Worm (Caenorhabditis elegans): ENCODE measurements around the gene cox-5A.

- TF ChIP-seq ets-4 (tag; optimal IDR thresholded peaks at IDR 0.05) (no peak), ceh-9 (tag; optimal IDR thresholded peaks at IDR 0.05) (no peak), unc-55 (GFP tag; optimal IDR thresholded peaks at IDR 0.05) (no peak), dmd-4 (tag; optimal IDR thresholded peaks at IDR 0.05; ENCODE audit: borderline replicate concordance) (no peak), rnt-1 (tag; optimal IDR thresholded peaks at IDR 0.05) (no peak), hlh-30 (tag; optimal IDR thresholded peaks at IDR 0.05; ENCODE audit: insufficient read depth) (no peak), nfya-1 (tag; optimal IDR thresholded peaks at IDR 0.05) (no peak), unc-3 (GFP tag; conservative IDR thresholded peaks at IDR 0.05) (no peak), unc-3 (tag; optimal IDR thresholded peaks at IDR 0.05) (no peak), Y22D7AL.16 (tag; optimal IDR thresholded peaks at IDR 0.05) (no peak), lin-11 (tag; optimal IDR thresholded peaks at IDR 0.05) (no peak), fkh-10 (GFP tag; optimal IDR thresholded peaks at IDR 0.05) (no peak), sox-4 (tag; optimal IDR thresholded peaks at IDR 0.05) (no peak), pha-2 (tag; optimal IDR thresholded peaks at IDR 0.05) (no peak), T23F11.4 (GFP tag; optimal IDR thresholded peaks at IDR 0.05) (no peak)
Measured at ce11 chrIII:12934417-12934816, 29.1 kb downstream of the cox-5A start, which contains the start of gene epg-3.
